Fruit fly (Drosophila melanogaster) whole organism, embryonic: Measurements from ENCODE around the gene CG34041.

ENCODE experiments used
- Ada2b ChIP-seq: fragments of 200-800 bp; sonication (Bioruptor generic); IDR thresholded peaks from 2 replicates; pipeline ENCODE4 v1.3.6; 2022; ENCODE audit warnings: missing biosample characterization, missing genetic modification characterization
- Aef1 ChIP-seq: fragments of 200-800 bp; sonication (Bioruptor generic); IDR thresholded peaks from 3 replicates; pipeline ENCODE4 v1.3.6; 2022; ENCODE audit warnings: missing biosample characterization, missing genetic modification characterization
- Asciz ChIP-seq: fragments of 200-800 bp; sonication (Bioruptor generic); optimal IDR thresholded peaks from 2 replicates; lab custom pipeline; 2017; ENCODE audit warnings: missing biosample characterization, mild to moderate bottlenecking, missing genetic modification characterization, missing genetic modification reagents
- CG10366 ChIP-seq: fragments of 200-800 bp; sonication (Bioruptor generic); IDR thresholded peaks from 2 replicates; pipeline ENCODE4 v1.3.6; 2022; ENCODE audit warnings: missing biosample characterization, missing genetic modification characterization
- CG10979 ChIP-seq: fragments of 200-800 bp; sonication (Bioruptor generic); optimal IDR thresholded peaks from 2 replicates; lab custom pipeline; 2018; ENCODE audit warnings: missing biosample characterization, mild to moderate bottlenecking, missing genetic modification characterization, moderate library complexity
- CG12071 ChIP-seq: fragments of 200-800 bp; sonication (Bioruptor generic); optimal IDR thresholded peaks from 3 replicates; lab custom pipeline; 2018; ENCODE audit warnings: missing biosample characterization, mild to moderate bottlenecking, missing genetic modification characterization
- CG12104 ChIP-seq: fragments of 200-800 bp; sonication (Bioruptor generic); optimal IDR thresholded peaks from 3 replicates; lab custom pipeline; 2016; ENCODE audit warnings: missing biosample characterization, missing genetic modification characterization
- CG16779 ChIP-seq: fragments of 200-800 bp; sonication (Bioruptor generic); IDR thresholded peaks from 2 replicates; pipeline ENCODE4 v1.3.6; 2022; ENCODE audit warnings: missing biosample characterization, missing genetic modification characterization
- CG4820 ChIP-seq: fragments of 200-800 bp; sonication (Bioruptor generic); optimal IDR thresholded peaks from 3 replicates; lab custom pipeline; 2016; ENCODE audit warnings: missing biosample characterization, missing genetic modification characterization
- CG6272 ChIP-seq: fragments of 200-800 bp; sonication (Bioruptor generic); IDR thresholded peaks from 2 replicates; pipeline ENCODE4 v1.3.6; 2022; ENCODE audit warnings: missing biosample characterization, missing genetic modification characterization
- CG7928 ChIP-seq: fragments of 200-800 bp; sonication (Bioruptor generic); optimal IDR thresholded peaks from 2 replicates; lab custom pipeline; 2017; ENCODE audit warnings: missing biosample characterization, mild to moderate bottlenecking, missing genetic modification characterization
- CG8924 ChIP-seq: fragments of 200-800 bp; optimal IDR thresholded peaks from 3 replicates; lab custom pipeline; 2019; ENCODE audit warnings: missing biosample characterization, mild to moderate bottlenecking, missing genetic modification characterization, moderate library complexity
- CHES-1-like ChIP-seq: fragments of 200-800 bp; sonication (Bioruptor generic); optimal IDR thresholded peaks from 2 replicates; lab custom pipeline; 2016; ENCODE audit warnings: missing biosample characterization, missing genetic modification characterization
- Dip3 ChIP-seq: fragments of 200-800 bp; sonication (Bioruptor generic); optimal IDR thresholded peaks from 3 replicates; lab custom pipeline; 2016; ENCODE audit warnings: missing biosample characterization, missing genetic modification characterization
- Drgx ChIP-seq: fragments of 200-800 bp; sonication (Bioruptor generic); IDR thresholded peaks from 2 replicates; pipeline ENCODE4 v1.3.6; 2022; ENCODE audit warnings: missing biosample characterization, missing genetic modification characterization
- Ets65A ChIP-seq: fragments of 200-800 bp; sonication (Bioruptor generic); peaks from one replicate; lab custom pipeline; 2016; ENCODE audit warnings: missing biosample characterization, missing genetic modification characterization
- Gsc ChIP-seq: fragments of 200-800 bp; sonication (Bioruptor generic); IDR thresholded peaks from 2 replicates; pipeline ENCODE4 v1.3.6; 2022; ENCODE audit warnings: missing biosample characterization, missing genetic modification characterization
- Hr39 ChIP-seq: fragments of >200 bp; optimal IDR thresholded peaks from 2 replicates; lab custom pipeline; 2017
- Hr78 ChIP-seq, 2 experiments: fragments of 200-800 bp in 1 of 2; fragments of >200 bp in 1 of 2; sonication (Bioruptor generic) in 1 of 2; optimal IDR thresholded peaks; 2 replicates each; lab custom pipeline; 2017 to 2019; ENCODE audit warnings: missing biosample characterization in 2 of 2, missing genetic modification characterization in 2 of 2, mild to moderate bottlenecking in 1 of 2, moderate library complexity in 1 of 2
- Hsf ChIP-seq: fragments of 200-800 bp; sonication (Bioruptor generic); optimal IDR thresholded peaks from 3 replicates; lab custom pipeline; 2016; ENCODE audit warnings: missing biosample characterization, missing genetic modification characterization
- Med ChIP-seq: fragments of 200-800 bp; sonication (Bioruptor generic); peaks from one replicate; lab custom pipeline; 2016; ENCODE audit warnings: missing biosample characterization, missing genetic modification characterization, mild to moderate bottlenecking, inconsistent platforms, moderate library complexity
- Mrtf ChIP-seq: fragments of 200-800 bp; sonication (Bioruptor generic); IDR thresholded peaks from 3 replicates; pipeline ENCODE4 v1.3.6; 2022; ENCODE audit warnings: missing biosample characterization, missing genetic modification characterization
- NC2β ChIP-seq: fragments of 200-800 bp; sonication (Bioruptor generic); optimal IDR thresholded peaks from 2 replicates; lab custom pipeline; 2016; ENCODE audit warnings: missing biosample characterization, missing genetic modification characterization
- cad ChIP-seq: fragments of >200 bp; optimal IDR thresholded peaks from 2 replicates; lab custom pipeline; 2017; ENCODE audit warnings: missing biosample characterization, missing genetic modification characterization
- dan ChIP-seq: fragments of 200-800 bp; sonication (Bioruptor generic); IDR thresholded peaks from 2 replicates; pipeline ENCODE4 v1.3.6; 2022; ENCODE audit warnings: missing biosample characterization, missing genetic modification characterization
- dimm ChIP-seq: fragments of 200-800 bp; sonication (Bioruptor generic); IDR thresholded peaks from 2 replicates; pipeline ENCODE4 v1.3.6; 2022; ENCODE audit warnings: missing biosample characterization, missing genetic modification characterization
- eve ChIP-seq, 2 experiments: fragments of >200 bp; optimal IDR thresholded peaks; 2 replicates each; lab custom pipeline; 2017; ENCODE audit warnings: missing biosample characterization in 2 of 2, missing genetic modification characterization in 2 of 2
- fd102C ChIP-seq: fragments of 200-800 bp; sonication (Bioruptor generic); optimal IDR thresholded peaks from 2 replicates; lab custom pipeline; 2018; ENCODE audit warnings: missing biosample characterization, mild to moderate bottlenecking, missing genetic modification characterization, moderate library complexity
- fd64A ChIP-seq: fragments of 200-800 bp; sonication (Bioruptor generic); optimal IDR thresholded peaks from 3 replicates; lab custom pipeline; 2018; ENCODE audit warnings: missing biosample characterization, mild to moderate bottlenecking, missing genetic modification characterization
- pros ChIP-seq: fragments of 200-800 bp; sonication (Bioruptor generic); optimal IDR thresholded peaks from 3 replicates; lab custom pipeline; 2019; ENCODE audit warnings: missing biosample characterization, mild to moderate bottlenecking, missing genetic modification characterization, moderate library complexity
- sim ChIP-seq: fragments of 200-800 bp; sonication (Bioruptor generic); IDR thresholded peaks from 2 replicates; pipeline ENCODE4 v1.3.6; 2022; ENCODE audit warnings: missing biosample characterization, missing genetic modification characterization
- sisA ChIP-seq: fragments of 200-800 bp; sonication (Bioruptor generic); IDR thresholded peaks from 2 replicates; pipeline ENCODE4 v1.3.6; 2022; ENCODE audit warnings: missing biosample characterization, missing genetic modification characterization
- stc ChIP-seq: fragments of 200-800 bp; sonication (Bioruptor generic); IDR thresholded peaks from 2 replicates; pipeline ENCODE4 v1.3.6; 2022; ENCODE audit warnings: missing biosample characterization, missing genetic modification characterization
- sug ChIP-seq: fragments of 200-800 bp; optimal IDR thresholded peaks from 2 replicates; lab custom pipeline; 2019; ENCODE audit warnings: missing biosample characterization, mild to moderate bottlenecking, missing genetic modification characterization, moderate library complexity
- tap ChIP-seq: fragments of 200-800 bp; optimal IDR thresholded peaks from 3 replicates; lab custom pipeline; 2019; ENCODE audit warnings: missing biosample characterization, mild to moderate bottlenecking, missing genetic modification characterization, moderate library complexity

Gene CG34041

DNA sequence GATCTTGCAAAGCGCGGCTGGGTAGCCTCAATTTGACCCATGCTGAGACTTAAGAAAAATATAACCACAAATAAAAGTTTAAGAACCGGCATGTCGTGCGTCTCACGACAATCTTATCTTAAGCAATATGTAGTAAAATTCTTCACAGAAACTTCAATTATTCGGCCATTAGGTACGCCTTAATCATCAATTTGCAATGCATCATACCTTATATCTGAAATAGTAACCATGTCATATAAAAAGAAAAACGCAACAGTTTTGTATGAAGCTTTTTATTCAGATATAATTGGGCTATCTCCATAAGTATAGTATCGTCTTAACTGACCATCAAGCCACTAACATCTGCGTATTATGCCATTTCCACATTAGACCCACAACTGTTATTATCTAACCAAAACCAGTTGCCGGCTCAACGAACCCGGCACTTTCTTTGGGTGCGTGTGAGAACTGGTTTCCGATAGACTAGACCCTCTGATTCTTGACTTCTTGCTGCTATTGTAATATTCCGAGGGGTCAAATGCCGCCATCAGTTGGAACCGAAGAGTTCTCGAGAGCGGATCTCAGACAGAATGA, 6.5 kb downstream of the CG34041 start, which contains the start of the genes CG31524 and CG9698:
TSS of gene CG31524 (minus strand) at position 101 of the 573 bp plus-strand sequence.
TSS of gene CG9698 (plus strand) at position 523 of the 573 bp plus-strand sequence.
- no peak for TF ChIP-seq CG7928
- TF ChIP-seq Hr78 (GFP tag; optimal IDR thresholded peaks at IDR 0.05; lab: Kevin White, UChicago), result peak in 1 of 2 experiments; percentile 44

DNA sequence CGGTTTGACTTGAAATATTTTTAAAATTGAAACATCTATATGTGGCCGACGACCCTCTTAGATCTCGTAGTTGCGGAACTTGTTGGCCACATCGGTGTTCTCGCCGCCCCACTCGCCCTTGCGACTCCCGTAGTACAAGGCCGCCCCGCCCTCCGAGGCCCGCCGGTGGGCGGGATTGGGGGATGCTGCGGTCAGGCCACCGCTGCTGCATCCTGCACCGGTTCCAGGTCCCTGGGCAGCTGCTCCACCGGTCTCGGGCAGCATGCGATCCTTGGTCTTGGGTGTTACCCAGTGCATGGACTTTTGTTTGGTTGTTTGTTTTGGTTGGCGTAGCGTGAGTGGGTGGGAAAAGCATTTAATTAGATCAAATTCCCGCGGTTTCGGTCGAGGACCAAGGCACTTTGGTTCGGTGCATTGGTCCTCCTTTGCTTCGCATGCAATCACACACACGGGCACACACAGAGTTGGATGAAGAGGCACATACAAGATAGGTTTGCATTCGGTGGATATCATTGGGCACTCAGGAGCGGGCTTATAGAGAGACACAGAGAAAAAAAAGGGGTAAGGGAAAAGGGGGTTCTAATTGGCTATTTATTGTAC, 10.6 kb downstream of the CG34041 start:
- TF ChIP-seq dimm (peak; percentile 21; the same call in 1 of the 2 replicates), Gsc (GFP tag; lab: Robert Waterston, UW) (0 out of 2 replicates have a peak, but pooled peaks have one; percentile 9), Hr39 (lab: Kevin White, UChicago) (peak; percentile 78), CG16779 (GFP tag; lab: Robert Waterston, UW) (no peak), Ets65A (peak; percentile 90), Dip3 (GFP tag; lab: Kevin White, UChicago) (no peak)
- TF ChIP-seq, all 482 proteins: peak for 4

DNA sequence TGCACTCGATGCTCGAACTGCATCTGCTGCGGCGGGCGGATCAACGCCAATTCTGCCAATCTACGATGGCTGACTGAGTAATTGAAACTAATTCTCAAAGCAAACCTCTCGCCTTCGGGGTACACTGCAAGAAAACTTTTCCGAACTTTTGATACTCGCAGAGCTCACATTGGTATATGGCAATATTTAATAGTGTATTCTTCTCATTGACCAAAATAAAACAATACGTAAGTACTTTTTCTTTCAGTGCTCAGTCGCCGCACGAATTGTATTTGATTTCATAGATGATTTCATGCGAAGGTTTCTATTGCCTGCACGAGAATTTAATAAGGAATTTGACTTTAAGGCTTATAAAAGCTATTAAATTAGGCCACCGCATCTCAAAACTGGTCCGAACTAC, 17.8 kb downstream of the CG34041 start:
- TF ChIP-seq Med (peak; percentile 63), eve (GFP tag; optimal IDR thresholded peaks at IDR 0.05; lab: Kevin White, UChicago) (no peak), CHES-1-like (GFP tag; lab: Kevin White, UChicago) (no peak), CG12071 (no peak), CG4820 (GFP tag; lab: Kevin White, UChicago) (no peak), CG12104 (no peak), Asciz (GFP tag; lab: Kevin White, UChicago) (no peak), sisA (0 out of 2 replicates have a peak, but pooled peaks have one; percentile 3), cad (GFP tag; lab: Kevin White, UChicago) (no peak), sug (tag; lab: Kevin White, UChicago) (no peak), stc (GFP tag; lab: Robert Waterston, UW) (no peak), fd102C (GFP tag; lab: Kevin White, UChicago) (no peak), CG6272 (GFP tag; lab: Robert Waterston, UW) (no peak), tap (tag; lab: Kevin White, UChicago) (no peak), dan (GFP tag; lab: Robert Waterston, UW) (no peak), sim (GFP tag; lab: Robert Waterston, UW) (no peak), Aef1 (GFP tag; lab: Robert Waterston, UW) (peak; percentile 12; the same call in 1 of the 3 replicates), Drgx (GFP tag; lab: Robert Waterston, UW) (peak; percentile 26; the same call in 1 of the 2 replicates), CG8924 (tag; lab: Kevin White, UChicago) (no peak), Ets65A (peak; percentile 56), fd64A (GFP tag; lab: Kevin White, UChicago) (no peak), CG10366 (GFP tag; lab: Robert Waterston, UW) (no peak), pros (GFP tag; lab: Kevin White, UChicago) (no peak), Mrtf (no peak), NC2β (GFP tag; lab: Kevin White, UChicago) (no peak), Ada2b (GFP tag; lab: Robert Waterston, UW) (0 out of 2 replicates have a peak, but pooled peaks have one; percentile 21), CG10979 (tag; lab: Kevin White, UChicago) (no peak), Hsf (GFP tag; lab: Kevin White, UChicago) (no peak)
- TF ChIP-seq, all 482 proteins: peak for 6
